Fruit fly (Drosophila melanogaster) whole organism, embryonic: Measurements from ENCODE around the gene CG14227.
A peak's percentile ranks its signal among the peaks of the same experiment; 100 is the strongest.

Experiments
- B-H1 ChIP-seq: fragments of 200-800 bp; sonication (Bioruptor generic); IDR thresholded peaks from 3 replicates; pipeline ENCODE4 v1.3.6; 2022; ENCODE audit warnings: missing biosample characterization, missing genetic modification characterization
- CG10147 ChIP-seq: fragments of 200-800 bp; sonication (Bioruptor generic); optimal IDR thresholded peaks from 2 replicates; lab custom pipeline; 2019; ENCODE audit warnings: missing biosample characterization, mild to moderate bottlenecking, missing genetic modification characterization, moderate library complexity
- CG10267 ChIP-seq: fragments of 200-800 bp; sonication (Bioruptor generic); optimal IDR thresholded peaks from 2 replicates; lab custom pipeline; 2018; ENCODE audit warnings: missing biosample characterization, mild to moderate bottlenecking, missing genetic modification characterization, moderate library complexity
- CG11247 ChIP-seq: fragments of 200-800 bp; sonication (Bioruptor generic); IDR thresholded peaks from 2 replicates; pipeline ENCODE4 v1.3.6; 2022; ENCODE audit warnings: missing biosample characterization, missing genetic modification characterization
- CG12744 ChIP-seq: fragments of 200-800 bp; sonication (Bioruptor generic); optimal IDR thresholded peaks from 2 replicates; lab custom pipeline; 2016; ENCODE audit warnings: missing biosample characterization, missing genetic modification characterization
- CG13123 ChIP-seq: fragments of 200-800 bp; sonication (Bioruptor generic); optimal IDR thresholded peaks from 2 replicates; lab custom pipeline; 2016; ENCODE audit warnings: missing biosample characterization, missing genetic modification characterization
- CG13287 ChIP-seq: fragments of 200-800 bp; sonication (Bioruptor generic); IDR thresholded peaks from 2 replicates; pipeline ENCODE4 v1.3.6; 2022; ENCODE audit warnings: missing biosample characterization, missing genetic modification characterization; ENCODE audit not compliant: partially characterized antibody
- CG13424 ChIP-seq: fragments of 200-800 bp; sonication (Bioruptor generic); optimal IDR thresholded peaks from 2 replicates; lab custom pipeline; 2019; ENCODE audit warnings: missing biosample characterization, mild to moderate bottlenecking, missing genetic modification characterization, moderate library complexity
- CG1529 ChIP-seq: fragments of 200-800 bp; sonication (Bioruptor generic); optimal IDR thresholded peaks from 3 replicates; lab custom pipeline; 2018; ENCODE audit warnings: missing biosample characterization, missing genetic modification characterization
- CG15514 ChIP-seq: fragments of 200-800 bp; sonication (Bioruptor generic); optimal IDR thresholded peaks from 3 replicates; lab custom pipeline; 2017; ENCODE audit warnings: missing biosample characterization, missing genetic modification characterization, mild to moderate bottlenecking, moderate library complexity, missing genetic modification reagents
- CG18262 ChIP-seq: fragments of 200-800 bp; optimal IDR thresholded peaks from 3 replicates; lab custom pipeline; 2019; ENCODE audit warnings: missing biosample characterization, mild to moderate bottlenecking, missing genetic modification characterization, moderate library complexity
- CG18599 ChIP-seq: fragments of 200-800 bp; sonication (Bioruptor generic); optimal IDR thresholded peaks from 3 replicates; lab custom pipeline; 2017; ENCODE audit warnings: missing biosample characterization, missing genetic modification characterization, mild to moderate bottlenecking, moderate library complexity, missing genetic modification reagents
- CG2712 ChIP-seq: fragments of 200-800 bp; optimal IDR thresholded peaks from 3 replicates; lab custom pipeline; 2019; ENCODE audit warnings: missing biosample characterization, mild to moderate bottlenecking, missing genetic modification characterization, moderate library complexity
- CG30403 ChIP-seq: fragments of 200-800 bp; sonication (Bioruptor generic); optimal IDR thresholded peaks from 3 replicates; lab custom pipeline; 2016; ENCODE audit warnings: missing biosample characterization, missing genetic modification characterization
- CG31388 ChIP-seq: fragments of 200-800 bp; sonication (Bioruptor generic); optimal IDR thresholded peaks from 2 replicates; lab custom pipeline; 2016; ENCODE audit warnings: missing biosample characterization, missing genetic modification characterization
- CG32532 ChIP-seq: fragments of 200-800 bp; sonication (Bioruptor generic); IDR thresholded peaks from 2 replicates; pipeline ENCODE4 v1.3.6; 2022; ENCODE audit warnings: missing biosample characterization, missing genetic modification characterization
- CG6689 ChIP-seq: fragments of 200-800 bp; sonication (Bioruptor generic); IDR thresholded peaks from 2 replicates; pipeline ENCODE4 v1.3.6; 2022; ENCODE audit warnings: missing biosample characterization, missing genetic modification characterization
- CG8388 ChIP-seq: fragments of 200-800 bp; sonication (Bioruptor generic); optimal IDR thresholded peaks from 2 replicates; lab custom pipeline; 2019; ENCODE audit warnings: missing biosample characterization, mild to moderate bottlenecking, missing genetic modification characterization, moderate library complexity
- CG8765 ChIP-seq: fragments of 200-800 bp; sonication (Bioruptor generic); IDR thresholded peaks from 2 replicates; pipeline ENCODE4 v1.3.6; 2022; ENCODE audit warnings: missing biosample characterization, missing genetic modification characterization
- Dip2 ChIP-seq: fragments of 200-800 bp; sonication (Bioruptor generic); IDR thresholded peaks from 2 replicates; pipeline ENCODE4 v1.3.6; 2022; ENCODE audit warnings: missing biosample characterization, missing genetic modification characterization
- Doc2 ChIP-seq: fragments of 200-800 bp; sonication (Bioruptor generic); IDR thresholded peaks from 2 replicates; pipeline ENCODE4 v1.3.6; 2022; ENCODE audit warnings: missing biosample characterization, missing genetic modification characterization
- Dp ChIP-seq: fragments of 200-800 bp; sonication (Bioruptor generic); optimal IDR thresholded peaks from 2 replicates; lab custom pipeline; 2018; ENCODE audit warnings: missing biosample characterization, mild to moderate bottlenecking, missing genetic modification characterization, moderate library complexity
- Fer1 ChIP-seq: fragments of 200-800 bp; sonication (Bioruptor generic); optimal IDR thresholded peaks from 2 replicates; lab custom pipeline; 2017; ENCODE audit warnings: missing biosample characterization, mild to moderate bottlenecking, missing genetic modification characterization
- HLH3B ChIP-seq: fragments of 200-800 bp; sonication (Bioruptor generic); IDR thresholded peaks from 2 replicates; pipeline ENCODE4 v1.3.6; 2022; ENCODE audit warnings: missing biosample characterization, missing genetic modification characterization
- HLHmδ ChIP-seq: fragments of 200-800 bp; sonication (Bioruptor generic); optimal IDR thresholded peaks from 2 replicates; lab custom pipeline; 2018; ENCODE audit warnings: missing biosample characterization, mild to moderate bottlenecking, missing genetic modification characterization, moderate library complexity
- Lhr ChIP-seq: fragments of 200-800 bp; sonication (Bioruptor generic); optimal IDR thresholded peaks from 3 replicates; lab custom pipeline; 2017; ENCODE audit warnings: mild to moderate bottlenecking, missing biosample characterization, missing genetic modification reagents, missing genetic modification characterization
- Meics ChIP-seq: fragments of 200-800 bp; sonication (Bioruptor generic); optimal IDR thresholded peaks from 2 replicates; lab custom pipeline; 2017; ENCODE audit warnings: missing biosample characterization, mild to moderate bottlenecking, missing genetic modification characterization
- NK7.1 ChIP-seq: fragments of 200-800 bp; sonication (Bioruptor generic); optimal IDR thresholded peaks from 3 replicates; lab custom pipeline; 2016; ENCODE audit warnings: missing biosample characterization, missing genetic modification characterization
- Poxn ChIP-seq: fragments of 200-800 bp; sonication (Bioruptor generic); IDR thresholded peaks from 2 replicates; pipeline ENCODE4 v1.3.6; 2022; ENCODE audit warnings: missing biosample characterization, missing genetic modification characterization
- Ssrp ChIP-seq: fragments of 200-800 bp; sonication (Bioruptor generic); optimal IDR thresholded peaks from 2 replicates; lab custom pipeline; 2018; ENCODE audit warnings: missing biosample characterization, mild to moderate bottlenecking, missing genetic modification characterization, moderate library complexity
- ap ChIP-seq: fragments of 200-800 bp; sonication (Bioruptor generic); IDR thresholded peaks from 2 replicates; pipeline ENCODE4 v1.3.6; 2022; ENCODE audit warnings: missing biosample characterization, missing genetic modification characterization
- ara ChIP-seq: fragments of 200-800 bp; sonication (Bioruptor generic); IDR thresholded peaks from 2 replicates; pipeline ENCODE4 v1.3.6; 2022; ENCODE audit warnings: missing biosample characterization, missing genetic modification characterization
- bigmax ChIP-seq: fragments of 200-800 bp; sonication (Bioruptor generic); optimal IDR thresholded peaks from 2 replicates; lab custom pipeline; 2018; ENCODE audit warnings: missing biosample characterization, mild to moderate bottlenecking, missing genetic modification characterization
- croc ChIP-seq: fragments of 200-800 bp; sonication (Bioruptor generic); conservative IDR thresholded peaks from 3 replicates; pipeline ENCODE4 v1.3.6; 2022; ENCODE audit warnings: missing biosample characterization, missing genetic modification characterization
- dati ChIP-seq: fragments of 200-800 bp; sonication (Bioruptor generic); IDR thresholded peaks from 2 replicates; pipeline ENCODE4 v1.3.6; 2022; ENCODE audit warnings: missing biosample characterization, missing genetic modification characterization
- dmrt99B ChIP-seq: fragments of 200-800 bp; sonication (Bioruptor generic); optimal IDR thresholded peaks from 2 replicates; lab custom pipeline; 2018; ENCODE audit warnings: missing biosample characterization, mild to moderate bottlenecking, missing genetic modification characterization, moderate library complexity
- dpn ChIP-seq, 2 experiments: fragments of 200-800 bp; sonication (Bioruptor generic); optimal IDR thresholded peaks; 3 replicates each; lab custom pipeline; 2016; ENCODE audit warnings: missing biosample characterization in 2 of 2, missing genetic modification characterization in 2 of 2
- emc ChIP-seq: fragments of 200-800 bp; sonication (Bioruptor generic); optimal IDR thresholded peaks from 2 replicates; lab custom pipeline; 2016; ENCODE audit warnings: missing biosample characterization, missing genetic modification characterization
- ewg ChIP-seq: fragments of 200-800 bp; sonication (Bioruptor generic); optimal IDR thresholded peaks from 3 replicates; lab custom pipeline; 2017; ENCODE audit warnings: mild to moderate bottlenecking, missing biosample characterization, missing genetic modification reagents, missing genetic modification characterization
- gsb-n ChIP-seq: fragments of 200-800 bp; sonication (Bioruptor generic); optimal IDR thresholded peaks from 3 replicates; lab custom pipeline; 2018; ENCODE audit warnings: missing biosample characterization, mild to moderate bottlenecking, missing genetic modification characterization
- hkb ChIP-seq, 2 experiments: fragments of 200-800 bp in 1 of 2; fragments of >200 bp in 1 of 2; sonication (Bioruptor generic) in 1 of 2; IDR thresholded peaks in 1 of 2; optimal IDR thresholded peaks in 1 of 2; 2 replicates each; pipeline versions ENCODE4 v1.3.6 to Lab custom; 2017 to 2022; ENCODE audit warnings: missing biosample characterization in 1 of 2, missing genetic modification characterization in 1 of 2
- lilli ChIP-seq: fragments of 200-800 bp; sonication (Bioruptor generic); optimal IDR thresholded peaks from 3 replicates; lab custom pipeline; 2016; ENCODE audit warnings: missing biosample characterization, missing genetic modification characterization
- nerfin-2 ChIP-seq: fragments of 200-800 bp; sonication (Bioruptor generic); IDR thresholded peaks from 2 replicates; pipeline ENCODE4 v1.3.6; 2022; ENCODE audit warnings: missing biosample characterization, missing genetic modification characterization; ENCODE audit not compliant: partially characterized antibody
- nmo ChIP-seq: fragments of 200-800 bp; sonication (Bioruptor generic); optimal IDR thresholded peaks from 2 replicates; lab custom pipeline; 2018; ENCODE audit warnings: missing biosample characterization, mild to moderate bottlenecking, missing genetic modification characterization, moderate library complexity
- phol ChIP-seq: fragments of 200-800 bp; sonication (Bioruptor generic); optimal IDR thresholded peaks from 3 replicates; lab custom pipeline; 2018; ENCODE audit warnings: missing biosample characterization, mild to moderate bottlenecking, missing genetic modification characterization, moderate library complexity
- pros ChIP-seq: fragments of 200-800 bp; sonication (Bioruptor generic); optimal IDR thresholded peaks from 3 replicates; lab custom pipeline; 2019; ENCODE audit warnings: missing biosample characterization, mild to moderate bottlenecking, missing genetic modification characterization, moderate library complexity
- rib ChIP-seq: fragments of 200-800 bp; sonication (Bioruptor generic); IDR thresholded peaks from 2 replicates; pipeline ENCODE4 v1.3.6; 2022; ENCODE audit warnings: missing biosample characterization, missing genetic modification characterization
- tup ChIP-seq: fragments of 200-800 bp; sonication (Bioruptor generic); optimal IDR thresholded peaks from 2 replicates; lab custom pipeline; 2016; ENCODE audit warnings: missing biosample characterization, mild to moderate bottlenecking, missing genetic modification characterization, moderate library complexity
- tx ChIP-seq: fragments of 200-800 bp; sonication (Bioruptor generic); optimal IDR thresholded peaks from 2 replicates; lab custom pipeline; 2016; ENCODE audit warnings: missing biosample characterization, missing genetic modification characterization
- unc-4 ChIP-seq: fragments of 200-800 bp; sonication (Bioruptor generic); IDR thresholded peaks from 2 replicates; pipeline ENCODE4 v1.3.6; 2022; ENCODE audit warnings: missing biosample characterization, missing genetic modification characterization; ENCODE audit not compliant: partially characterized antibody
- wek ChIP-seq: fragments of 200-800 bp; sonication (Bioruptor generic); optimal IDR thresholded peaks from 3 replicates; lab custom pipeline; 2018; ENCODE audit warnings: missing biosample characterization, mild to moderate bottlenecking, missing genetic modification characterization, moderate library complexity

CG14227 gene

DNA sequence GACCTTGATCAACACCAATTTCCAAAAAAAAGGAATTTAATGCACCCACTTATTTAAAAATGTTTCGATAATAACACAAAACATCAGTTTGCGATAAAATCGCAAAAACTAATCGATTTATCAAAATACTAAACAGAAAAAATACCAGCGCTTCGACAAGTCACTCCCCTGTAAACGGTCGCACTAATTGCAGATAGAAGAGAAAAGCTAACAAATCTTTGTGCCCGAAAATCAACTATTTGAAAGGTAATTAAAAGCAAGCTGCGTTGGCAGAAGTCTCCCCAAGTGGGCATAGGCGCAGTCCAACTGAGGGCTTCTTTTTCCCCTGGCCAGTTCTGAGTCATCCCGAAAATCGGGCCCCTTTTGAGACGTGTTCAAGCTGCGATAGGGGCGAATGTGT is 42.1 kb upstream of the CG14227 start, which contains the start of gene AP-1-2beta (continued):
- TF ChIP-seq dmrt99B (tag; lab: Kevin White, UChicago), result no peak
- TF ChIP-seq Fer1 (GFP tag; lab: Kevin White, UChicago), result no peak
- TF ChIP-seq Ssrp, result no peak
- TF ChIP-seq ewg (GFP tag; lab: Kevin White, UChicago), result no peak
- TF ChIP-seq lilli (GFP tag; lab: Kevin White, UChicago), result no peak
- TF ChIP-seq CG13424 (tag; lab: Kevin White, UChicago), result no peak
- 0 out of 2 replicates have a peak, but pooled peaks have one; percentile 40 for TF ChIP-seq unc-4
- TF ChIP-seq HLHmδ (GFP tag; lab: Kevin White, UChicago), result no peak
- no peak for TF ChIP-seq pros (GFP tag; lab: Kevin White, UChicago)
- TF ChIP-seq NK7.1 (GFP tag; lab: Kevin White, UChicago), result no peak
- TF ChIP-seq ara (GFP tag; lab: Robert Waterston, UW), result no peak
- TF ChIP-seq CG18262, result no peak
- no peak for TF ChIP-seq croc
- TF ChIP-seq CG13287 (GFP tag; lab: Robert Waterston, UW), result peak; percentile 57
- TF ChIP-seq CG8388, result no peak
- TF ChIP-seq tx, result no peak
- TF ChIP-seq CG18599 (GFP tag; lab: Kevin White, UChicago), result no peak
- TF ChIP-seq Doc2 (GFP tag; lab: Robert Waterston, UW), result no peak
- TF ChIP-seq gsb-n (tag; lab: Kevin White, UChicago), result no peak
- TF ChIP-seq rib (GFP tag; lab: Robert Waterston, UW), result no peak
- TF ChIP-seq B-H1, result no peak
- no peak for TF ChIP-seq dpn (GFP tag; optimal IDR thresholded peaks at IDR 0.05; lab: Kevin White, UChicago)
- no peak for TF ChIP-seq hkb (optimal IDR thresholded peaks at IDR 0.05; lab: Kevin White, UChicago)
- no peak for TF ChIP-seq hkb (GFP tag; IDR thresholded peaks at IDR 0.05; lab: Robert Waterston, UW)
- TF ChIP-seq ap (GFP tag; lab: Robert Waterston, UW), result no peak
- no peak for TF ChIP-seq emc (GFP tag; lab: Kevin White, UChicago)
- TF ChIP-seq Dip2 (GFP tag; lab: Robert Waterston, UW), result no peak
- TF ChIP-seq CG6689, result no peak
- TF ChIP-seq CG15514, result peak; percentile 9
- no peak for TF ChIP-seq bigmax
- peak; percentile 68 for TF ChIP-seq Dp (GFP tag; lab: Kevin White, UChicago)
- no peak for TF ChIP-seq CG10147 (GFP tag; lab: Kevin White, UChicago)
- TF ChIP-seq dati (GFP tag; lab: Robert Waterston, UW), result no peak
- TF ChIP-seq tup, result no peak
- TF ChIP-seq CG31388 (GFP tag; lab: Kevin White, UChicago), result no peak
- TF ChIP-seq CG2712 (tag; lab: Kevin White, UChicago), result no peak
- TF ChIP-seq nmo (GFP tag; lab: Kevin White, UChicago), result peak; percentile 8
- no peak for TF ChIP-seq CG1529
- peak; percentile 9 for TF ChIP-seq CG10267 (tag; lab: Kevin White, UChicago)
- TF ChIP-seq wek (GFP tag; lab: Kevin White, UChicago), result no peak
- no peak for TF ChIP-seq CG12744
- TF ChIP-seq CG11247, result no peak
- no peak for TF ChIP-seq HLH3B (GFP tag; lab: Robert Waterston, UW)
- TF ChIP-seq CG8765 (GFP tag; lab: Robert Waterston, UW), result no peak
- TF ChIP-seq CG30403 (GFP tag; lab: Kevin White, UChicago), result no peak
- TF ChIP-seq Poxn, result no peak
- peak; percentile 11 for TF ChIP-seq Lhr (GFP tag; lab: Kevin White, UChicago)
- no peak for TF ChIP-seq CG32532 (GFP tag; lab: Robert Waterston, UW)
- no peak for TF ChIP-seq CG13123
- no peak for TF ChIP-seq phol
- no peak for TF ChIP-seq Meics (GFP tag; lab: Kevin White, UChicago)
- TF ChIP-seq nerfin-2 (GFP tag; lab: Robert Waterston, UW), result no peak
